Worm (Caenorhabditis elegans): ENCODE data around the gene F44A6.5.
A peak's percentile ranks its signal among the peaks of the same experiment; 100 is the strongest.

- TF ChIP-seq ref-1 (GFP tag; conservative IDR thresholded peaks at IDR 0.05) (no peak), flt-1 (GFP tag; IDR thresholded peaks at IDR 0.05) (peak; percentile 62; the same call in 1 of the 2 replicates), ztf-23 (GFP tag; IDR thresholded peaks at IDR 0.05) (no peak)
Observed at ce11 chrX:10204313-10205063, 14.2 kb downstream of the F44A6.5 start.

Data from whole organism, midembryonic.